Fruit fly (Drosophila melanogaster): Measurements from ENCODE around the gene mRpL9.

mRpL9 gene

DNA sequence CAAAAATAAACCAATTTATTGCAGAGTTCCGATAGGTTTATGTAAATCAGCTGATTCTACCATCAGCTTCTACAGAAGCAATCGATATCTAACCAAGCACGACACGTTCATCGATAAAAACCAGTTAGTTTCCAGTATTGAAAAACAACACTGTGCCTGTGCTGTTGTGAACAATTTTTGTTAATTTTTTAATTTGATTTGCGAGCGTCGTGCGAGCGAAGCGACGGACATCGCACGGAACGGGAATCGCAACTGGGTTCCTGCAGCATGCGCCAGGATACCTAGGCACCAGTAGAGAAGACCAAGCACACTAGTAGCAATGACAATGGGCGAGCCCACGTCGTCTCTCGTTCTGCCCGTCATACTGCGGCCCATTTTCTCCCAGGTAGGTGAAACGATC is 41.3 kb downstream of the mRpL9 start, which contains the start of the genes Ccm3 and CG6136:
Gene Ccm3, plus strand, starts transcription at position 125 of the 400 bp plus-strand sequence.
Gene CG6136, minus strand, starts transcription at position 380 of the 400 bp plus-strand sequence.
- TF ChIP-seq CG3032 (tag; optimal IDR thresholded peaks at IDR 0.05) (peak; percentile 30), topi (GFP tag; optimal IDR thresholded peaks at IDR 0.05) (peak; percentile 47), spab (GFP tag; optimal IDR thresholded peaks at IDR 0.05) (no peak), pdm3 (GFP tag; optimal IDR thresholded peaks at IDR 0.05) (no peak), dac (GFP tag; optimal IDR thresholded peaks at IDR 0.05) (no peak), CG10631 (GFP tag; optimal IDR thresholded peaks at IDR 0.05) (no peak), cyc (GFP tag; optimal IDR thresholded peaks at IDR 0.05) (peak; percentile 38), lz (GFP tag; optimal IDR thresholded peaks at IDR 0.05) (peak; percentile 43), CG6792 (GFP tag; optimal IDR thresholded peaks at IDR 0.05) (no peak), eg (GFP tag; IDR thresholded peaks at IDR 0.05) (no peak), CG4318 (GFP tag; optimal IDR thresholded peaks at IDR 0.05) (no peak), CG8119 (GFP tag; IDR thresholded peaks at IDR 0.05) (no peak), Eip78C (GFP tag) (peak; percentile 35), Gug (GFP tag; IDR thresholded peaks at IDR 0.05) (no peak), Sox15 (GFP tag; optimal IDR thresholded peaks at IDR 0.05) (no peak), CG15336 (GFP tag; IDR thresholded peaks at IDR 0.05) (no peak), CG8319 (GFP tag; optimal IDR thresholded peaks at IDR 0.05) (no peak), fd85E (GFP tag; optimal IDR thresholded peaks at IDR 0.05) (no peak), CG7368 (GFP tag; optimal IDR thresholded peaks at IDR 0.05) (no peak), CG3919 (GFP tag; optimal IDR thresholded peaks at IDR 0.05) (no peak), CG31627 (GFP tag; optimal IDR thresholded peaks at IDR 0.05) (peak; percentile 44), Hr38 (GFP tag; optimal IDR thresholded peaks at IDR 0.05) (no peak), dsx (GFP tag; optimal IDR thresholded peaks at IDR 0.05; ENCODE audit: poor library complexity, severe bottlenecking) (no peak), CG6854 (GFP tag; optimal IDR thresholded peaks at IDR 0.05) (peak; percentile 38), Eip93F (GFP tag; optimal IDR thresholded peaks at IDR 0.05) (no peak), acj6 (GFP tag; optimal IDR thresholded peaks at IDR 0.05) (no peak), CG34406 (GFP tag; optimal IDR thresholded peaks at IDR 0.05) (no peak), Sox102F (GFP tag; optimal IDR thresholded peaks at IDR 0.05) (no peak), CG32006 (GFP tag; optimal IDR thresholded peaks at IDR 0.05) (no peak), Hr4 (GFP tag; optimal IDR thresholded peaks at IDR 0.05) (no peak), CG11902 (GFP tag; optimal IDR thresholded peaks at IDR 0.05) (no peak), Eip75B (GFP tag; optimal IDR thresholded peaks at IDR 0.05) (peak; percentile 32), Blimp-1 (GFP tag; optimal IDR thresholded peaks at IDR 0.05) (no peak), CG9139 (GFP tag; optimal IDR thresholded peaks at IDR 0.05) (no peak), Ets96B (tag; optimal IDR thresholded peaks at IDR 0.05) (no peak), CG10669 (GFP tag; optimal IDR thresholded peaks at IDR 0.05) (no peak), Hr39 (GFP tag; optimal IDR thresholded peaks at IDR 0.05) (no peak), achi (GFP tag; optimal IDR thresholded peaks at IDR 0.05) (peak; percentile 18), CG6163 (GFP tag; IDR thresholded peaks at IDR 0.05) (no peak), CG8632 (GFP tag; optimal IDR thresholded peaks at IDR 0.05) (no peak), esn (GFP tag; optimal IDR thresholded peaks at IDR 0.05) (peak; percentile 63), salr (GFP tag; optimal IDR thresholded peaks at IDR 0.05) (no peak), net (GFP tag; optimal IDR thresholded peaks at IDR 0.05) (no peak), svp (GFP tag) (no peak), CG16779 (tag; optimal IDR thresholded peaks at IDR 0.05) (no peak), CG11294 (GFP tag; IDR thresholded peaks at IDR 0.05) (no peak), CG6808 (GFP tag; optimal IDR thresholded peaks at IDR 0.05) (no peak), CG1621 (tag; optimal IDR thresholded peaks at IDR 0.05) (no peak), ss (GFP tag; optimal IDR thresholded peaks at IDR 0.05) (no peak), Lpt (GFP tag; optimal IDR thresholded peaks at IDR 0.05) (no peak), fd59A (GFP tag; optimal IDR thresholded peaks at IDR 0.05) (no peak), fkh (GFP tag; optimal IDR thresholded peaks at IDR 0.05) (no peak), Smox (GFP tag; optimal IDR thresholded peaks at IDR 0.05) (no peak), Met (GFP tag; optimal IDR thresholded peaks at IDR 0.05) (no peak)
